Worm (Caenorhabditis elegans): ENCODE measurements around the gene nucb-1.
A peak's percentile ranks its signal among the peaks of the same experiment; 100 is the strongest.

The nucb-1 gene

ce11 chrX:10183695-10184094 is 13.8 kb upstream of the nucb-1 start, which contains the start of gene arrd-28:
Gene arrd-28 (plus strand): TSS chrX:10183995.
- no peak for TF ChIP-seq ceh-82 (tag; optimal IDR thresholded peaks at IDR 0.05)
- no peak for TF ChIP-seq nhr-76 (tag; optimal IDR thresholded peaks at IDR 0.05)
- TF ChIP-seq nhr-25 (tag; optimal IDR thresholded peaks at IDR 0.05), result no peak
- no peak for TF ChIP-seq fkh-2 (tag; optimal IDR thresholded peaks at IDR 0.05)

ce11 chrX:10184708-10185107 is 12.8 kb upstream of the nucb-1 start:
- TF ChIP-seq nhr-237 (tag; optimal IDR thresholded peaks at IDR 0.05) (no peak), nhr-25 (tag; optimal IDR thresholded peaks at IDR 0.05) (no peak), fkh-2 (tag; optimal IDR thresholded peaks at IDR 0.05) (no peak), pqm-1 (tag; optimal IDR thresholded peaks at IDR 0.05) (no peak), elt-3 (tag; optimal IDR thresholded peaks at IDR 0.05) (no peak), ama-1 (optimal IDR thresholded peaks at IDR 0.05) (no peak)

- TF ChIP-seq unc-62 (GFP tag; optimal IDR thresholded peaks at IDR 0.05), result peak; percentile 75
- TF ChIP-seq tbx-2 (tag; optimal IDR thresholded peaks at IDR 0.05), result peak; percentile 65
- peak; percentile 94 for TF ChIP-seq lin-39 (tag; optimal IDR thresholded peaks at IDR 0.05)
- peak; percentile 50 for TF ChIP-seq snpc-4 (tag; optimal IDR thresholded peaks at IDR 0.05)
- no peak for TF ChIP-seq elt-3 (tag; optimal IDR thresholded peaks at IDR 0.05)
- TF ChIP-seq nhr-12 (tag; optimal IDR thresholded peaks at IDR 0.05), result no peak
- no peak for TF ChIP-seq ZK546.5 (tag; optimal IDR thresholded peaks at IDR 0.05)
- peak; percentile 94 for TF ChIP-seq hmg-11 (tag; optimal IDR thresholded peaks at IDR 0.05)
- TF ChIP-seq lin-15B (tag; optimal IDR thresholded peaks at IDR 0.05), result peak; percentile 39
- peak; percentile 55 for TF ChIP-seq fos-1 (tag; optimal IDR thresholded peaks at IDR 0.05)
- TF ChIP-seq mml-1 (tag; optimal IDR thresholded peaks at IDR 0.05), result no peak
- no peak for TF ChIP-seq nhr-28 (tag; optimal IDR thresholded peaks at IDR 0.05)
- TF ChIP-seq unc-39 (tag; optimal IDR thresholded peaks at IDR 0.05), result no peak
- peak; percentile 84 for TF ChIP-seq nfya-1 (tag; optimal IDR thresholded peaks at IDR 0.05; ENCODE audit: insufficient read depth)
- peak; percentile 55 for TF ChIP-seq elt-2 (tag; optimal IDR thresholded peaks at IDR 0.05)
- no peak for TF ChIP-seq nhr-76 (tag; optimal IDR thresholded peaks at IDR 0.05)
- TF ChIP-seq elt-1 (tag; optimal IDR thresholded peaks at IDR 0.05), result peak; percentile 54
- TF ChIP-seq ceh-28 (tag; optimal IDR thresholded peaks at IDR 0.05), result peak; percentile 41
- TF ChIP-seq egl-27 (tag; optimal IDR thresholded peaks at IDR 0.05), result peak; percentile 54
- peak; percentile 62 for TF ChIP-seq nhr-43 (tag; optimal IDR thresholded peaks at IDR 0.05; ENCODE audit: poor library complexity, severe bottlenecking)
- no peak for TF ChIP-seq eor-1 (tag; optimal IDR thresholded peaks at IDR 0.05)
- TF ChIP-seq nhr-67 (tag; optimal IDR thresholded peaks at IDR 0.05), result no peak
- no peak for TF ChIP-seq zag-1 (tag; optimal IDR thresholded peaks at IDR 0.05)
- peak; percentile 79 for TF ChIP-seq nhr-11 (tag; optimal IDR thresholded peaks at IDR 0.05)
- peak; percentile 47 for TF ChIP-seq R02D3.7 (tag; optimal IDR thresholded peaks at IDR 0.05)
- peak; percentile 74 for TF ChIP-seq pha-4 (tag; optimal IDR thresholded peaks at IDR 0.05)
- peak; percentile 60 for TF ChIP-seq egl-5 (tag; optimal IDR thresholded peaks at IDR 0.05)
- TF ChIP-seq pqm-1 (tag; optimal IDR thresholded peaks at IDR 0.05), result peak; percentile 9
- peak; percentile 74 for TF ChIP-seq jun-1 (tag; optimal IDR thresholded peaks at IDR 0.05)
- TF ChIP-seq fkh-2 (tag; optimal IDR thresholded peaks at IDR 0.05), result no peak
- no peak for TF ChIP-seq skn-1 (tag; optimal IDR thresholded peaks at IDR 0.05)
- TF ChIP-seq nhr-25 (tag; optimal IDR thresholded peaks at IDR 0.05), result peak; percentile 71
- TF ChIP-seq nhr-237 (tag; optimal IDR thresholded peaks at IDR 0.05), result no peak
- no peak for TF ChIP-seq ama-1 (optimal IDR thresholded peaks at IDR 0.05)
- peak; percentile 87 for TF ChIP-seq mdl-1 (tag; optimal IDR thresholded peaks at IDR 0.05)
- TF ChIP-seq fkh-10 (GFP tag; optimal IDR thresholded peaks at IDR 0.05), result peak; percentile 28
- peak; percentile 68 for TF ChIP-seq lsy-12 (tag; optimal IDR thresholded peaks at IDR 0.05)
These were observed 9.0 kb upstream of the nucb-1 start for ce11 chrX:10188493-10188895.

- TF ChIP-seq mml-1 (tag; optimal IDR thresholded peaks at IDR 0.05) (no peak), nhr-25 (tag; optimal IDR thresholded peaks at IDR 0.05) (peak; percentile 83)
These were observed 8.3 kb upstream of the nucb-1 start for ce11 chrX:10189244-10189643.
